Worm (Caenorhabditis elegans) whole organism, midembryonic: ENCODE data around the gene mcm-6.

Source experiments
- T22C8.4 ChIP-seq: fragments of 200-800 bp; sonication (Bioruptor generic); IDR thresholded peaks from 2 replicates; pipeline ENCODE4 v1.3.6; 2022; ENCODE audit warnings: missing genetic modification characterization, missing compliant biosample characterization
- cog-1 ChIP-seq: sonication (generic microtip); optimal IDR thresholded peaks from 2 replicates; lab custom pipeline; 2016; ENCODE audit warnings: missing genetic modification characterization, missing compliant biosample characterization
- flt-1 ChIP-seq: fragments of 200-800 bp; sonication (Bioruptor generic); IDR thresholded peaks from 2 replicates; pipeline ENCODE4 v1.3.6; 2022; ENCODE audit warnings: missing genetic modification characterization, missing compliant biosample characterization
- klf-2 ChIP-seq: fragments of 200-800 bp; sonication (Bioruptor generic); conservative IDR thresholded peaks from 2 replicates; pipeline ENCODE4 v1.3.6; 2022; ENCODE audit warnings: missing genetic modification reagents, missing genetic modification characterization, missing compliant biosample characterization
- med-1 ChIP-seq: sonication (generic microtip); optimal IDR thresholded peaks from 2 replicates; lab custom pipeline; 2017; ENCODE audit warnings: missing genetic modification characterization, mild to moderate bottlenecking, missing compliant biosample characterization, antibody characterized with exemption, missing genetic modification reagents; ENCODE audit not compliant: insufficient read depth
- ref-1 ChIP-seq: fragments of 200-800 bp; sonication (Bioruptor generic); conservative IDR thresholded peaks from 2 replicates; pipeline ENCODE4 v1.3.6; 2022; ENCODE audit warnings: missing genetic modification reagents, missing genetic modification characterization, missing compliant biosample characterization
- tab-1 ChIP-seq: fragments of 200-800 bp; sonication (Bioruptor generic); IDR thresholded peaks from 2 replicates; pipeline ENCODE4 v1.3.6; 2022; ENCODE audit warnings: missing genetic modification characterization, missing compliant biosample characterization
- ztf-23 ChIP-seq: fragments of 200-800 bp; sonication (Bioruptor generic); IDR thresholded peaks from 2 replicates; pipeline ENCODE4 v1.3.6; 2022; ENCODE audit warnings: missing genetic modification reagents, missing genetic modification characterization, missing compliant biosample characterization
- ztf-29 ChIP-seq: fragments of 200-800 bp; sonication (Bioruptor generic); IDR thresholded peaks from 2 replicates; pipeline ENCODE4 v1.3.6; 2022; ENCODE audit warnings: missing genetic modification reagents, missing genetic modification characterization, missing compliant biosample characterization

Gene mcm-6

DNA sequence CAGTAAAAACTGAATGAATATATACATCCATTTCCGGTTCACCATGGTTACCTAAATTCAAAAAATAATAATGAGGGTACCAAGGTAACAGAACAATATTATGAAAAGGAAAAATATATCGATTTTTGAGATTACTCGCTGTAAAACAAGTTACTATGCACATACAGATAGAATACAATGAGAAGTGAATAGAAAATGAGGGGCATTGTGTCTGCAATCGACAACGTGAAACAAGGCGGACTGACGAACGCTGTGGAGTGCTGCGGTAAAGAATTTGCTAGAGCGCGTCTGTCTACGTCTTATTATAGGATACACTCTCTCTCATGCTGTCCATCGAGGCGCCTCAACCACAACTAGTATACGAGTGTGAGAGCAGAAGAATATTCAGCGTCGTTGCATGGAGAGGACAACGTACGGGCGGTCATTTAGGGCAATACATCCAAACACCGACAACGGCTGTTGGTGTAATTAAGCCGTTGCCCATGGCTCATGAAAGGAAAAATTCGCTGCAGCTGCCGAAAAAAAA lies 23.0 kb downstream of the mcm-6 start, which contains the start of gene cnx-1:
cnx-1 (minus strand) TSS at position 51 of the 526 bp plus-strand sequence.
- TF ChIP-seq klf-2: no peak
- peak; percentile 42; the same call in 1 of the 2 replicates for TF ChIP-seq flt-1 (GFP tag; lab: Robert Waterston, UW)
- peak; percentile 68; the same call in 1 of the 2 replicates for TF ChIP-seq tab-1

DNA sequence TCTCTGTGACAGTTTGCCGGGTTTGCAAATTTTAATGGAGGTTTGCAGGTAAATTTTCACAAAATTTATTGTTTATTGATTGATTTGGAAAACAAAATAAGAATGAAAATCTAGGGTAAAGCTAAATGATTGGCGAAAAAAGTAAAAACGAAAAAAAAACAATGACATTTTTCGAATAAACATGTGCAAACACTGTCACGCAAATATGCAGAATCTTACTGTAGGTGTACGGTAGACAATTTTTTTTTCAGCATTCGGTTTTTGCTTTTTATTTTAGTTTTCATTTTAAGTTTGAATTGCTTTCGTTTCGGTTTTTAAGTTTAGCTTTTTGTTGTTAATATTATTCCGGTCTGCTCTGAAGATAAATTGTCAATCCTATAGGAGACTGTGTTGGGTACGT lies 23.7 kb downstream of the mcm-6 start:
- TF ChIP-seq med-1 (GFP tag; lab: Kevin White, UChicago) (no peak), cog-1 (tag; lab: Kevin White, UChicago) (no peak), T22C8.4 (no peak), flt-1 (GFP tag; lab: Robert Waterston, UW) (no peak), klf-2 (no peak), tab-1 (no peak), ztf-29 (no peak), ztf-23 (GFP tag; lab: Robert Waterston, UW) (no peak), ref-1 (no peak)

DNA sequence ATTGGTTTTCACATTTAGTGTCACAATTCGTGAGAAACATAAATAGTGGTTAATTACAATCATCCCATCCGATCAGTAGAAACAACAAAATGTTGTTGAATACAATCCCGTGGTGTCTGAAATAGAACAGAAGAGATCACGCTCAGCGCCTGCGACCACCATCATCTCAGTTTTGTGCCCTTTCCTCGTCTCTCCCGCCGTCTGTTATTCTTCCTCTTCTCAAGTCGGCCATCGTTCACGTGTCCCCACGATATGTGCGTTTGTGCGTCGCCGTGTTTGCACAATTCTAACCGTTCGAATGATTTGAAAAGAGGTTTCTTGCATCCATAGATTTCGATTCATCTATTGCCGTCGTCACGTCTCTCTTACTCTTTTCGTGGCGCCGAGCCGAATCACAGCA lies 24.6 kb downstream of the mcm-6 start, which contains the start of gene panl-3:
panl-3 (plus strand) TSS at position 294 of the 400 bp plus-strand sequence.
- no peak for TF ChIP-seq ref-1
- TF ChIP-seq ztf-23 (GFP tag; lab: Robert Waterston, UW): peak; percentile 70; the same call in 1 of the 2 replicates
- no peak for TF ChIP-seq T22C8.4
- TF ChIP-seq klf-2: no peak
- TF ChIP-seq ztf-29: no peak
- TF ChIP-seq cog-1 (tag; lab: Kevin White, UChicago): no peak

DNA sequence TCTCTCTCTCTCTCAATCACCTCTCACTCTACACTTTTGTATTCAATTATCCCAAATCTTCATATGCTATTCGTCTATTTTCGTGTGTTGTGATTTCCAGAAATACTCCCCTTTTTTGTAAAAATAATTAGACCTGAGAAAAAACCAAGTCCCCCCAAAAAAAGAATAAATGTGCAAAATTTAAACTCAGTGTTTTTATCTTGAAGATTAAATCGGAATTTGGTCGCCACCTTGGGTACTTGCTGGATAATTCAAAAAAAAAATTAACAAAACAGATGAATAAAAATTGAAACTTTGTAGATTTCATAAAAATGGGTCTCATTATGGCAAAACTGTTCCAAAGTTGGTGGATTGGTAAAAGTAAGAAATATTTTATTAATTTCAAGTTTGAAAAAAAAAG lies 28.8 kb downstream of the mcm-6 start, which contains the start of gene arl-5:
arl-5 (plus strand) TSS at position 301 of the 400 bp plus-strand sequence.
- no peak for TF ChIP-seq ztf-29
- TF ChIP-seq klf-2: no peak
- no peak for TF ChIP-seq med-1 (GFP tag; lab: Kevin White, UChicago)
- no peak for TF ChIP-seq cog-1 (tag; lab: Kevin White, UChicago)
- TF ChIP-seq tab-1: no peak
- no peak for TF ChIP-seq ztf-23 (GFP tag; lab: Robert Waterston, UW)
- TF ChIP-seq ref-1: no peak
- no peak for TF ChIP-seq flt-1 (GFP tag; lab: Robert Waterston, UW)
- no peak for TF ChIP-seq T22C8.4

DNA sequence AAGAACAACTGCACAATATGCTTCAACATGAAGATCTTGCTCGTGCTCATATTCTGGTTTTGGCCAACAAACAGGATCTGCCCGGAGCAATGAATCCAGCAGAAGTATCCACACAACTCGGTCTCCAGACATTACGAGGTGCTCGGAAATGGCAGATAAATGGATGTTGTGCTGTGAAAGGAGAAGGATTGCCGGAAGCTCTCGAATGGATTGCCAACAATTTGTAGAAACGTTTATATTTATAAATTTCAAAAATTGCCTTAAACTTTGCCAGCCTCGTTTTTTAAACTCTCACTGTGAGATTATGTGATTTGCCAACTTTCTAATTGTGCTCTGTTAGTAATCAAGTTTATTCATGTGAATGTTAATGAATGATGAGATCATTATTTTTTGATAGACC lies 29.6 kb downstream of the mcm-6 start:
- TF ChIP-seq ztf-23 (GFP tag; lab: Robert Waterston, UW) (no peak), flt-1 (GFP tag; lab: Robert Waterston, UW) (no peak), tab-1 (no peak), ztf-29 (no peak), med-1 (GFP tag; lab: Kevin White, UChicago) (no peak), T22C8.4 (no peak), cog-1 (tag; lab: Kevin White, UChicago) (no peak), klf-2 (no peak), ref-1 (no peak)

DNA sequence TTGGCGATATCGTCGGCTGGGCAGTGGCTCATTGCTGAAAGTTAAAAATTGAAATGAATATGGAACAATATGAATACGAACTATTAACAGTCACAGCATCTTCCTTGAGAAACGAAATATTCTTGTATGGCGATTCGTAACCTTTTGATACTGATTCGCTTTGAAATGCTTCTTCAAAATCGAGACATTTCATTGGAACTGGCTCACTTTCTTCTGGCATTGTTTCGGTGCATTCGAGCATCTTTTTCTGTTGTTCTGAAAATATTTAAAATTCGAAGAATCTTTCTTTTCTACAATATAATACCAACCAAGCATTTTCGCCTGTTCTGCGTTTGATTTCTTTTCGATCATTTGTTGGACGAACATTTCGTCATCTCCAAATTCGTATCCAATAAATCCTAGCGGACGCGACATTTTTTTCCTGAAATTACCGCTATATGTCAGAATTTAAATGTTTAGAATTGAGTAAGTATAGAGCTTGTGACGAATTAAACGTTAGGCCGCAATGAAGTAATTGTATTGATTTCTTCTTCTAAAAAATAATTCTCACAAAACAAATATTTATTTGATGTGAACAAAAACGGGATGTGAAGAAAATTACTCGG lies 30.3 kb downstream of the mcm-6 start, which contains the start of gene lin-52:
lin-52 (minus strand) TSS at position 421 of the 605 bp plus-strand sequence.
- TF ChIP-seq flt-1 (GFP tag; lab: Robert Waterston, UW): no peak

DNA sequence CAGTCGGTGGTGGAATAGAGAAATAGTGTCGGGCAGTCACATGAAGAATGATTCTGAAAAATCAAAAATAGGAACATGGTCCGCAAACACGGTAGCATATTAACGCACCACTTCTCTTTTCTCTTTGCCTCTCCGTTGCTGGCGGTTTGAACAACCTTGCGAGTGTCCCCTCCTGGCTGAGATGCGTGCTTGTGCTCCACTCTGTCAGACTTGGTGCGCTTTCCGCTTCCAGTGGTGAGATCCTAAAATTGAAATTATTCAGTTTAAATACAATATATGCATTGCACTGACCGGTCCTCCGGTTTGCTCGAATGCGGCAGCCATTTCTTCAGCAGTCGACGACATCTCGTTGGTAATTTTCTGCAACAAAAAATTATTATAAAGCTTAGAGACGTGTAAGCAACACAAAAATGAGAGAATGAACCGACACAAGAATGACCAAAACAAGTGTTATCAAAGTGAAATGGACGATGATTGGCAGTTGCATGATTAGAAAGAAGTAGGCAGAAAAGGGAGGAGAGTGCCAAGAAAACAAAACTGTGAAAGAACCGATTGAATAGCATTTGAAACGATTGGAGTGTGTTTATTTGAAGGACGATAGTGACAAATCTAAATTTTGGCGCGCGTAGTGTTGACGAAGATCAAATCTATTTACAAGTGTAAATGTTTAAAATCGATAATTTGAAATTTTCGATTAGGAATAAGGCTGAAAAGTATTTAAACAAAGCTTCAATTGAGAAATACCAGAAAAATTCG lies 31.1 kb downstream of the mcm-6 start, which contains the start of gene ZK632.9:
ZK632.9 (minus strand) TSS at position 360 of the 756 bp plus-strand sequence.
- TF ChIP-seq ref-1: no peak
- 0 out of 2 replicates have a peak, but pooled peaks have one; percentile 38 for TF ChIP-seq ztf-29
- no peak for TF ChIP-seq med-1 (GFP tag; lab: Kevin White, UChicago)
- no peak for TF ChIP-seq tab-1
- no peak for TF ChIP-seq T22C8.4
- no peak for TF ChIP-seq ztf-23 (GFP tag; lab: Robert Waterston, UW)
- no peak for TF ChIP-seq klf-2
- no peak for TF ChIP-seq cog-1 (tag; lab: Kevin White, UChicago)
- no peak for TF ChIP-seq flt-1 (GFP tag; lab: Robert Waterston, UW)

DNA sequence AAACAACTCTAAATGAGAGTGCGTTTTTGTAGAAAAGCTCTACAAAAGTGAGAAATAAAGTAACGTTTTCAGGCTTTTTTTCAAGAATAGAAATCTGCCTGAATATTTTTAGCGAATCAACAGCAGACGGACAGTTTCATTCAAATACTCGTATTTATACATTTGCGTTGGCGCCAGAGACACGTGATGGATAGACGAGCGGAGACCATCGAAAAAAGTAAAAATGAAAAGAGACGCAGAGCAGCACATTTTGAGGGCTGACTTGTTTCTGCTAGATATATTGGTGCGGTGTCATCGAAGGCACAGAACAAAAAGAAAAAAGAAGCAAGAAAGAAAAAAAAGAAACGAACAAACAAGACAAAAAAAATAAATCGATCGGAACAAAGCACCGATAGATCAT lies 31.8 kb downstream of the mcm-6 start:
- TF ChIP-seq ztf-23 (GFP tag; lab: Robert Waterston, UW) (no peak), tab-1 (no peak), klf-2 (no peak), ref-1 (no peak), med-1 (GFP tag; lab: Kevin White, UChicago) (no peak), flt-1 (GFP tag; lab: Robert Waterston, UW) (no peak), ztf-29 (no peak), cog-1 (tag; lab: Kevin White, UChicago) (no peak), T22C8.4 (no peak)

DNA sequence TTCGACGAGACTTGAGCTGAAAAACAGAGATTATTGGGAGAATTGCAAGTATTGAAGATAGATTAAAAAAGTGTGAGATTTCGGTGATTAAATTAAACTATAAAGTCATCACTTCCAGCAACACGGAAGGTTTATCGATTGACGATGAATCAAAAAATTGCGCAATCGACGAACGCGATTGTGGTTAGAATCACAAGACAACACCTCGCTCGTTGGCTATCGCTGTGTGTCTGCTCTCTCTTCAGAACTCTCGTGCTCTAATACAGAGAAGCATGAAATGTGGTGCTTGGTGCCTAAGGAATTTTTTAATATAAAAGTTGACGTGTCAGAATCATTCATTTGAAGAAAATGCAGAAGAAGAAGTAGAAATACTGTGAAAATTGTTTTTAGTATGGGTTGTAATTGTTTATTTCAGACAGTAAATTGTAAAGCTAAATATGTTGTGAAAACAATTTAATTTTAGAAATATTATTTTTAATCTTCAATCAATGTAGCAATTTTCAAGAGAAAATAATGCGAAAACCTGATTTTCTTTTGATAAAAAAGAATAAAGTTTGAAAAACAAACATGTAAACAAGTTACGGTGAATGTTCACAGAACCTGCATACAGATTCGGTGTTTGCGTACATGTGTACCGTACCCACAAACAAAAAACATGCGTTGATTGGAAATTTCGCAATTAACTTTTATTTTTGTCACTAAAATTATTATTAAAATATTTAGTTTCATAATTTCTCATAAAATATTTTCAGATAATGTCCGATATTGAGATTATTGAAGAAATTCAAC lies 33.2 kb downstream of the mcm-6 start, which contains the start of the genes ZK632.10 and ZK632.11:
ZK632.10 (minus strand) TSS at position 560 of the 789 bp plus-strand sequence.
ZK632.11 (plus strand) TSS at position 753 of the 789 bp plus-strand sequence.
- TF ChIP-seq T22C8.4 (no peak), klf-2 (no peak), cog-1 (tag; lab: Kevin White, UChicago) (peak; percentile 0)
